Fruit fly (Drosophila melanogaster): ENCODE results near the gene Cpr76Bc.

Gene Cpr76Bc

dm6 chr3L:19563014-19563413, 42.3 kb downstream of the Cpr76Bc start:
- TF ChIP-seq cic (GFP tag; optimal IDR thresholded peaks at IDR 0.05) = no peak
- TF ChIP-seq CG5204 (GFP tag; optimal IDR thresholded peaks at IDR 0.05) = no peak
- no peak for TF ChIP-seq CG7101 (tag; optimal IDR thresholded peaks at IDR 0.05)
- TF ChIP-seq Clk (GFP tag; optimal IDR thresholded peaks at IDR 0.05) = no peak
- no peak for TF ChIP-seq CG1620 (GFP tag; optimal IDR thresholded peaks at IDR 0.05)
- TF ChIP-seq bab1 (GFP tag; optimal IDR thresholded peaks at IDR 0.05) = no peak
- TF ChIP-seq CG14711 (tag; optimal IDR thresholded peaks at IDR 0.05) = no peak
- TF ChIP-seq ovo (GFP tag; optimal IDR thresholded peaks at IDR 0.05) = no peak

dm6 chr3L:19564905-19565700, 44.4 kb downstream of the Cpr76Bc start:
- no peak for TF ChIP-seq cnc (optimal IDR thresholded peaks at IDR 0.05)
- no peak for TF ChIP-seq Mnt (GFP tag; optimal IDR thresholded peaks at IDR 0.05)
- TF ChIP-seq cic (GFP tag; optimal IDR thresholded peaks at IDR 0.05) = no peak
- TF ChIP-seq toe (GFP tag; optimal IDR thresholded peaks at IDR 0.05) = no peak
- TF ChIP-seq Clk (GFP tag; optimal IDR thresholded peaks at IDR 0.05) = no peak
- TF ChIP-seq Crg-1 (GFP tag; optimal IDR thresholded peaks at IDR 0.05) = no peak
- no peak for TF ChIP-seq CG14711 (tag; optimal IDR thresholded peaks at IDR 0.05)
- no peak for TF ChIP-seq kay (GFP tag; ENCODE audit: borderline replicate concordance)
- no peak for TF ChIP-seq tj (GFP tag; optimal IDR thresholded peaks at IDR 0.05)
- no peak for TF ChIP-seq CG7045 (GFP tag; optimal IDR thresholded peaks at IDR 0.05)

DNA sequence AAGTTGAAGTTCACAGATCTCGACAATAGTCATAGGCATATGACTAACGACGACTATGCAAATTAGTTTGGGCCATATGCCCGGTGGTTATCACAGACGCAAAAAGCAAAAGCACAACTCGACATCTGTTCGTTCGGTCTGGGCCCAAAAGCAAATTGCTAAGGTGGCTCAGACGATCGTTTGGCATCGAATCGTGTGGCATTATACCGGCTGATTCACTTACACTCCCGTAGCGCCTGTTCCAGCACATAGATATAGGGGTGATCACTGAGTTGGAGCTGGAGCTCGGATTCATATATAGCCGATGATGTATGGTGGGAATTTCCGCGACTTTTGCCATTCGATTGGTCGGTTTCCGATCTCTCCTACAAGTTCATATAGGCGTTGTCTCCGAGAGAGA, 45.4 kb downstream of the Cpr76Bc start:
- TF ChIP-seq tj (GFP tag; optimal IDR thresholded peaks at IDR 0.05) (no peak), ovo (GFP tag; optimal IDR thresholded peaks at IDR 0.05) (no peak), pad (GFP tag; optimal IDR thresholded peaks at IDR 0.05) (no peak), CG5204 (GFP tag; optimal IDR thresholded peaks at IDR 0.05) (no peak), bab1 (GFP tag; optimal IDR thresholded peaks at IDR 0.05) (no peak), CG11617 (GFP tag; optimal IDR thresholded peaks at IDR 0.05) (no peak), Hr96 (GFP tag; optimal IDR thresholded peaks at IDR 0.05) (no peak), Mnt (GFP tag; optimal IDR thresholded peaks at IDR 0.05) (no peak), Clk (GFP tag; optimal IDR thresholded peaks at IDR 0.05) (no peak)

dm6 chr3L:19568999-19569398, 48.3 kb downstream of the Cpr76Bc start:
- TF ChIP-seq toe (GFP tag; optimal IDR thresholded peaks at IDR 0.05) (no peak), CG33017 (tag; optimal IDR thresholded peaks at IDR 0.05) (no peak), CG14711 (tag; optimal IDR thresholded peaks at IDR 0.05) (no peak), Crg-1 (GFP tag; optimal IDR thresholded peaks at IDR 0.05) (no peak), Hr96 (GFP tag; optimal IDR thresholded peaks at IDR 0.05) (no peak), CG1620 (GFP tag; optimal IDR thresholded peaks at IDR 0.05) (no peak), ovo (GFP tag; optimal IDR thresholded peaks at IDR 0.05) (no peak), CG5204 (GFP tag; optimal IDR thresholded peaks at IDR 0.05) (no peak), tj (GFP tag; optimal IDR thresholded peaks at IDR 0.05) (no peak)

- TF ChIP-seq Mnt (GFP tag; optimal IDR thresholded peaks at IDR 0.05) (no peak), CG1620 (GFP tag; optimal IDR thresholded peaks at IDR 0.05) (no peak), CG7101 (tag; optimal IDR thresholded peaks at IDR 0.05) (no peak), ovo (GFP tag; optimal IDR thresholded peaks at IDR 0.05) (no peak), CG7045 (GFP tag; optimal IDR thresholded peaks at IDR 0.05) (no peak), CG12768 (GFP tag; optimal IDR thresholded peaks at IDR 0.05) (no peak), Clk (GFP tag; optimal IDR thresholded peaks at IDR 0.05) (no peak), Hr96 (GFP tag; optimal IDR thresholded peaks at IDR 0.05) (no peak), tj (GFP tag; optimal IDR thresholded peaks at IDR 0.05) (no peak)
These were observed 48.7 kb downstream of the Cpr76Bc start for dm6 chr3L:19569407-19569806.

DNA sequence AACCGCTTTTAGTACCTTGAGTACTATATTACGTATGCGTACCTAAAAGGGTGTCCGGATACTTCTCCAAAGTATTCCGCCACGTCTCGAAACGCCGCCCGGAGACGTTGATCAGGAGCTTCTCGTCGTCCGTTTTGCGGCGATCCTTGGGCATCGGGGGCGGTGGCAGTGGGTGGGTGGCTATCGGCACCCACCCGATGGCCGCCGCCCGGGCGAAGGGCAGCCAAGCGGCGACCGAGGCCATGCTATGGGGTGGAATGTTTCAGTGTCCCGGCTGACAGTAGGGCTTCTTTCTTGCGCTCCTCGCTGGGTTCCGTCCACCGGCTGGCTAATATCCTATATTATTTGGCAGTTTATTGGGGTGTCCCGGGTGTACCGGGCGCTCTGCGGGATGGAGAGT, 53.7 kb downstream of the Cpr76Bc start:
- no peak for TF ChIP-seq tj (GFP tag; optimal IDR thresholded peaks at IDR 0.05)
- TF ChIP-seq Clk (GFP tag; optimal IDR thresholded peaks at IDR 0.05) = no peak
- no peak for TF ChIP-seq ovo (GFP tag; optimal IDR thresholded peaks at IDR 0.05)
- TF ChIP-seq Hr96 (GFP tag; optimal IDR thresholded peaks at IDR 0.05) = no peak
- TF ChIP-seq CG5204 (GFP tag; optimal IDR thresholded peaks at IDR 0.05) = no peak
- TF ChIP-seq kay (GFP tag; ENCODE audit: borderline replicate concordance) = no peak

- TF ChIP-seq ovo (GFP tag; optimal IDR thresholded peaks at IDR 0.05) (no peak), CG7101 (tag; optimal IDR thresholded peaks at IDR 0.05) (peak; percentile 35), pad (GFP tag; optimal IDR thresholded peaks at IDR 0.05) (no peak), cnc (optimal IDR thresholded peaks at IDR 0.05) (no peak)
These were observed 54.9 kb downstream of the Cpr76Bc start for dm6 chr3L:19575650-19576049.
